In genomic region chr2L:2576565-2577360, dm6 we compare ENCODE assay signal across 1 fruit fly cellular context.
TF ChIP-seq lines count a peak whose summit lies in the region.

Gene insv, minus strand, starts transcription at chr2L:2576997.

TF ChIP-seq in whole organism, embryonic, 481 proteins besides CTCF, POLR2A, EP300 and RAD21 (continued from another document):
- no peak for TF ChIP-seq Drgx (GFP tag; IDR thresholded peaks at IDR 0.05; lab: Robert Waterston, UW)
- TF ChIP-seq Dref (GFP tag; IDR thresholded peaks at IDR 0.05; lab: Robert Waterston, UW), result no peak
- no peak for TF ChIP-seq H15 (GFP tag; IDR thresholded peaks at IDR 0.05; lab: Robert Waterston, UW)
- TF ChIP-seq CG11723 (GFP tag; optimal IDR thresholded peaks at IDR 0.05; lab: Kevin White, UChicago), result no peak
- no peak for TF ChIP-seq CG9932 (GFP tag; IDR thresholded peaks at IDR 0.05; lab: Robert Waterston, UW)
- no peak for TF ChIP-seq CG4820 (GFP tag; optimal IDR thresholded peaks at IDR 0.05; lab: Kevin White, UChicago)
- TF ChIP-seq psq (GFP tag; optimal IDR thresholded peaks at IDR 0.05; lab: Kevin White, UChicago), result no peak
- TF ChIP-seq scrt (GFP tag; optimal IDR thresholded peaks at IDR 0.05; lab: Kevin White, UChicago), result no peak
- TF ChIP-seq hbn (GFP tag; IDR thresholded peaks at IDR 0.05; lab: Robert Waterston, UW; ENCODE audit: partially characterized antibody), result peak; percentile 52; the same call in 1 of the 2 replicates
- no peak for TF ChIP-seq dmrt99B (tag; optimal IDR thresholded peaks at IDR 0.05; lab: Kevin White, UChicago)
- TF ChIP-seq jumu (GFP tag; optimal IDR thresholded peaks at IDR 0.05; lab: Kevin White, UChicago), result no peak
- TF ChIP-seq oc (tag; optimal IDR thresholded peaks at IDR 0.05; lab: Kevin White, UChicago), result no peak
- no peak for TF ChIP-seq CG4617 (GFP tag; optimal IDR thresholded peaks at IDR 0.05; lab: Kevin White, UChicago; ENCODE audit: borderline replicate concordance)
- no peak for TF ChIP-seq lilli (GFP tag; optimal IDR thresholded peaks at IDR 0.05; lab: Kevin White, UChicago)
- TF ChIP-seq HLH4C (GFP tag; IDR thresholded peaks at IDR 0.05; lab: Robert Waterston, UW; ENCODE audit: partially characterized antibody), result peak; percentile 60; the same call in 2 of the 3 replicates
- TF ChIP-seq rib (GFP tag; IDR thresholded peaks at IDR 0.05; lab: Robert Waterston, UW), result no peak
- no peak for TF ChIP-seq eyg (GFP tag; optimal IDR thresholded peaks at IDR 0.05; lab: Kevin White, UChicago)
- TF ChIP-seq hb (GFP tag; IDR thresholded peaks at IDR 0.05; lab: Robert Waterston, UW; ENCODE audit: partially characterized antibody), result 0 out of 3 replicates have a peak, but pooled peaks have one; percentile 52
- no peak for TF ChIP-seq CG14441 (GFP tag; IDR thresholded peaks at IDR 0.05; lab: Robert Waterston, UW)
- no peak for TF ChIP-seq chif (GFP tag; optimal IDR thresholded peaks at IDR 0.05; lab: Kevin White, UChicago)
- no peak for TF ChIP-seq tx (GFP tag; optimal IDR thresholded peaks at IDR 0.05; lab: Kevin White, UChicago)
- no peak for TF ChIP-seq Dip2 (GFP tag; IDR thresholded peaks at IDR 0.05; lab: Robert Waterston, UW)
- TF ChIP-seq CG2129 (GFP tag; IDR thresholded peaks at IDR 0.05; lab: Robert Waterston, UW; ENCODE audit: partially characterized antibody), result no peak
- peak; percentile 3 for TF ChIP-seq HLH54F (GFP tag; optimal IDR thresholded peaks at IDR 0.05; lab: Kevin White, UChicago)
- TF ChIP-seq Aef1 (GFP tag; IDR thresholded peaks at IDR 0.05; lab: Robert Waterston, UW), result no peak
- no peak for TF ChIP-seq slp2 (GFP tag; optimal IDR thresholded peaks at IDR 0.05; lab: Kevin White, UChicago)
- TF ChIP-seq gem (tag; optimal IDR thresholded peaks at IDR 0.05; lab: Kevin White, UChicago), result no peak
- peak; percentile 46; the same call in 1 of the 2 replicates for TF ChIP-seq Rfx (GFP tag; IDR thresholded peaks at IDR 0.05; lab: Robert Waterston, UW)
- no peak for TF ChIP-seq NC2α (GFP tag; optimal IDR thresholded peaks at IDR 0.05; lab: Kevin White, UChicago)
- TF ChIP-seq Elba2 (GFP tag; optimal IDR thresholded peaks at IDR 0.05; lab: Kevin White, UChicago), result peak; percentile 44
- no peak for TF ChIP-seq chinmo (GFP tag; IDR thresholded peaks at IDR 0.05; lab: Robert Waterston, UW; ENCODE audit: partially characterized antibody)
- no peak for TF ChIP-seq CG13624 (GFP tag; optimal IDR thresholded peaks at IDR 0.05; lab: Kevin White, UChicago)
- peak; percentile 5 for TF ChIP-seq CG30403 (GFP tag; optimal IDR thresholded peaks at IDR 0.05; lab: Kevin White, UChicago)
- 0 out of 2 replicates have a peak, but pooled peaks have one; percentile 37 for TF ChIP-seq nerfin-2 (GFP tag; IDR thresholded peaks at IDR 0.05; lab: Robert Waterston, UW; ENCODE audit: partially characterized antibody)
- no peak for TF ChIP-seq ato (GFP tag; IDR thresholded peaks at IDR 0.05; lab: Robert Waterston, UW; ENCODE audit: partially characterized antibody)
- TF ChIP-seq cato (GFP tag; optimal IDR thresholded peaks at IDR 0.05; lab: Kevin White, UChicago; ENCODE audit: borderline replicate concordance), result no peak
- TF ChIP-seq seq (GFP tag; IDR thresholded peaks at IDR 0.05; lab: Robert Waterston, UW), result no peak
- no peak for TF ChIP-seq fd64A (GFP tag; optimal IDR thresholded peaks at IDR 0.05; lab: Kevin White, UChicago)
- TF ChIP-seq CG13287 (GFP tag; IDR thresholded peaks at IDR 0.05; lab: Robert Waterston, UW; ENCODE audit: partially characterized antibody), result peak; percentile 75
- TF ChIP-seq Doc3 (GFP tag; IDR thresholded peaks at IDR 0.05; lab: Robert Waterston, UW; ENCODE audit: partially characterized antibody), result peak; percentile 68
- TF ChIP-seq CG3847 (GFP tag; IDR thresholded peaks at IDR 0.05; lab: Robert Waterston, UW), result 0 out of 2 replicates have a peak, but pooled peaks have one; percentile 7
- no peak for TF ChIP-seq CG14710 (tag; optimal IDR thresholded peaks at IDR 0.05; lab: Kevin White, UChicago)
- no peak for TF ChIP-seq CG12236 (GFP tag; optimal IDR thresholded peaks at IDR 0.05; lab: Kevin White, UChicago)
- no peak for TF ChIP-seq ranshi (GFP tag; IDR thresholded peaks at IDR 0.05; lab: Robert Waterston, UW)
- no peak for TF ChIP-seq CG6683 (GFP tag; optimal IDR thresholded peaks at IDR 0.05; lab: Kevin White, UChicago)
- no peak for TF ChIP-seq Med (GFP tag; lab: Kevin White, UChicago)
- no peak for TF ChIP-seq CG7745 (tag; optimal IDR thresholded peaks at IDR 0.05; lab: Kevin White, UChicago)
- TF ChIP-seq CG6854 (GFP tag; optimal IDR thresholded peaks at IDR 0.05; lab: Kevin White, UChicago), result no peak
- TF ChIP-seq Hr78 (GFP tag; optimal IDR thresholded peaks at IDR 0.05; lab: Kevin White, UChicago), result no peak
- TF ChIP-seq gfzf (GFP tag; optimal IDR thresholded peaks at IDR 0.05; lab: Kevin White, UChicago), result no peak
- no peak for TF ChIP-seq stc (GFP tag; IDR thresholded peaks at IDR 0.05; lab: Robert Waterston, UW)
- TF ChIP-seq CG10431 (GFP tag; optimal IDR thresholded peaks at IDR 0.05; lab: Kevin White, UChicago), result no peak
- TF ChIP-seq CG2875 (GFP tag; optimal IDR thresholded peaks at IDR 0.05; lab: Kevin White, UChicago), result no peak
- TF ChIP-seq sqz (GFP tag; optimal IDR thresholded peaks at IDR 0.05; lab: Kevin White, UChicago), result peak; percentile 17
- TF ChIP-seq az2 (GFP tag; optimal IDR thresholded peaks at IDR 0.05; lab: Kevin White, UChicago), result peak; percentile 1
- no peak for TF ChIP-seq bsh (GFP tag; optimal IDR thresholded peaks at IDR 0.05; lab: Kevin White, UChicago)
- TF ChIP-seq CG12744 (GFP tag; optimal IDR thresholded peaks at IDR 0.05; lab: Kevin White, UChicago), result no peak
- no peak for TF ChIP-seq wek (GFP tag; optimal IDR thresholded peaks at IDR 0.05; lab: Kevin White, UChicago)
- TF ChIP-seq MBD-R2 (GFP tag; IDR thresholded peaks at IDR 0.05; lab: Robert Waterston, UW), result peak; percentile 44
- TF ChIP-seq CG15073 (GFP tag; optimal IDR thresholded peaks at IDR 0.05; lab: Kevin White, UChicago), result no peak
- TF ChIP-seq esg (GFP tag; conservative IDR thresholded peaks at IDR 0.05; lab: Robert Waterston, UW), result no peak
- TF ChIP-seq CG12071 (GFP tag; optimal IDR thresholded peaks at IDR 0.05; lab: Kevin White, UChicago), result no peak
- TF ChIP-seq sna (GFP tag; IDR thresholded peaks at IDR 0.05; lab: Robert Waterston, UW; ENCODE audit: partially characterized antibody), result peak; percentile 24; the same call in 1 of the 2 replicates
- peak; percentile 36 for TF ChIP-seq sens (GFP tag; lab: Kevin White, UChicago)
- no peak for TF ChIP-seq her (GFP tag; optimal IDR thresholded peaks at IDR 0.05; lab: Kevin White, UChicago)
- TF ChIP-seq so (GFP tag; IDR thresholded peaks at IDR 0.05; lab: Robert Waterston, UW), result no peak
- TF ChIP-seq caup (GFP tag; optimal IDR thresholded peaks at IDR 0.05; lab: Kevin White, UChicago; ENCODE audit: severe bottlenecking), result no peak
- no peak for TF ChIP-seq chm (GFP tag; IDR thresholded peaks at IDR 0.05; lab: Robert Waterston, UW)
- peak in 1 of 3 experiments; percentile 2 for TF ChIP-seq lola (GFP tag; optimal IDR thresholded peaks at IDR 0.05; lab: Kevin White, UChicago)
- TF ChIP-seq dmrt11E (tag; optimal IDR thresholded peaks at IDR 0.05; lab: Kevin White, UChicago), result peak; percentile 16
- TF ChIP-seq H2.0 (GFP tag; IDR thresholded peaks at IDR 0.05; lab: Robert Waterston, UW), result no peak
- TF ChIP-seq Side (GFP tag; optimal IDR thresholded peaks at IDR 0.05; lab: Kevin White, UChicago), result no peak
- no peak for TF ChIP-seq CG6689 (GFP tag; IDR thresholded peaks at IDR 0.05; lab: Robert Waterston, UW)
- no peak for TF ChIP-seq CG7357 (GFP tag; IDR thresholded peaks at IDR 0.05; lab: Robert Waterston, UW)
- TF ChIP-seq Bteb2 (GFP tag; optimal IDR thresholded peaks at IDR 0.05; lab: Kevin White, UChicago), result no peak
- TF ChIP-seq CG31224 (GFP tag; IDR thresholded peaks at IDR 0.05; lab: Robert Waterston, UW), result no peak
- no peak for TF ChIP-seq CG12155 (GFP tag; optimal IDR thresholded peaks at IDR 0.05; lab: Kevin White, UChicago)
- no peak for TF ChIP-seq NfI (GFP tag; optimal IDR thresholded peaks at IDR 0.05; lab: Kevin White, UChicago)
- TF ChIP-seq cad (GFP tag; optimal IDR thresholded peaks at IDR 0.05; lab: Kevin White, UChicago), result no peak
- no peak for TF ChIP-seq CG12769 (tag; optimal IDR thresholded peaks at IDR 0.05; lab: Kevin White, UChicago)
- TF ChIP-seq klu (GFP tag; IDR thresholded peaks at IDR 0.05; lab: Robert Waterston, UW), result no peak
- TF ChIP-seq tll (GFP tag; optimal IDR thresholded peaks at IDR 0.05; lab: Kevin White, UChicago), result no peak
- TF ChIP-seq unc-4 (GFP tag; IDR thresholded peaks at IDR 0.05; lab: Robert Waterston, UW; ENCODE audit: partially characterized antibody), result 0 out of 2 replicates have a peak, but pooled peaks have one; percentile 57
- TF ChIP-seq Atf6 (GFP tag; IDR thresholded peaks at IDR 0.05; lab: Robert Waterston, UW), result no peak
- TF ChIP-seq schlank (tag; optimal IDR thresholded peaks at IDR 0.05; lab: Kevin White, UChicago), result no peak
